Worm (Caenorhabditis elegans): ENCODE measurements around the gene srj-8.
A peak's percentile ranks its signal among the peaks of the same experiment; 100 is the strongest.

DNA sequence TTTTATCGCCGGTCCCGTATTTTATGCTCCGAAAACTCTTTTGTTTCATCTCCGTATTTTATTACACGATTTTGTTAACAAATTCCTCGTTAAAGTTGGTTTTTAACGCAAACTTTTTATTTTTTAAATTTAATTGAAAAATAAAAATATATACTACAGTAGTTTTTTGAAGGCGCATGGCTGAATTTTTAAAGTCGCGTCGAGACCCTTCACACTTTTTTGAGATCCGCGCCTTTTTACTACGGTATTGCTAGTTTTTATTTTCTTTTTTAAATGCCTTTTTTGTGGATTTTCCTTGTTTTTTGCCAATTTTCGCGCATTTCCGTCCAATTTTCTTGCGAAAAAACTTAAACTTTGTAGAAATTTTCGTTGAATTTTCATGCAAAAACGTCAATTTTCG is 43.2 kb upstream of the srj-8 start:
- TF ChIP-seq egl-27 (tag; optimal IDR thresholded peaks at IDR 0.05): no peak
- TF ChIP-seq lim-7 (GFP tag; IDR thresholded peaks at IDR 0.05): no peak
- no peak for TF ChIP-seq nhr-77 (tag; optimal IDR thresholded peaks at IDR 0.05)
- TF ChIP-seq unc-130 (GFP tag; optimal IDR thresholded peaks at IDR 0.05): no peak
- no peak for TF ChIP-seq fkh-10 (GFP tag; optimal IDR thresholded peaks at IDR 0.05)
- no peak for TF ChIP-seq ceh-28 (tag; optimal IDR thresholded peaks at IDR 0.05)
- no peak for TF ChIP-seq ama-1 (optimal IDR thresholded peaks at IDR 0.05)
- no peak for TF ChIP-seq gei-8 (GFP tag; optimal IDR thresholded peaks at IDR 0.05)
- TF ChIP-seq ZK546.5 (tag; optimal IDR thresholded peaks at IDR 0.05): no peak
- TF ChIP-seq unc-39 (tag; optimal IDR thresholded peaks at IDR 0.05): no peak
- TF ChIP-seq lsy-2 (tag; optimal IDR thresholded peaks at IDR 0.05): peak in 1 of 2 experiments; percentile 41
